Fruit fly (Drosophila melanogaster) whole organism, embryonic: ENCODE results near the gene CG34453.
A peak's percentile ranks its signal among the peaks of the same experiment; 100 is the strongest.

Experiments
- Adf1 ChIP-seq: fragments of 200-800 bp; sonication (Bioruptor generic); IDR thresholded peaks from 2 replicates; pipeline ENCODE4 v1.3.6; 2022; ENCODE audit warnings: missing biosample characterization, missing genetic modification characterization
- BEAF-32 ChIP-seq: fragments of 200-800 bp; sonication (Bioruptor generic); optimal IDR thresholded peaks from 3 replicates; lab custom pipeline; 2017; ENCODE audit warnings: missing biosample characterization, missing genetic modification characterization, mild to moderate bottlenecking, moderate library complexity, missing genetic modification reagents
- CG10321 ChIP-seq: fragments of 200-800 bp; sonication (Bioruptor generic); IDR thresholded peaks from 2 replicates; pipeline ENCODE4 v1.3.6; 2022; ENCODE audit warnings: missing biosample characterization, missing genetic modification characterization
- CG11504 ChIP-seq: fragments of 200-800 bp; sonication (Bioruptor generic); optimal IDR thresholded peaks from 3 replicates; lab custom pipeline; 2019; ENCODE audit warnings: missing biosample characterization, mild to moderate bottlenecking, missing genetic modification characterization, moderate library complexity
- CG11696 ChIP-seq: fragments of 200-800 bp; sonication (Bioruptor generic); IDR thresholded peaks from 2 replicates; pipeline ENCODE4 v1.3.6; 2022; ENCODE audit warnings: missing biosample characterization, missing genetic modification characterization
- CG12071 ChIP-seq: fragments of 200-800 bp; sonication (Bioruptor generic); optimal IDR thresholded peaks from 3 replicates; lab custom pipeline; 2018; ENCODE audit warnings: missing biosample characterization, mild to moderate bottlenecking, missing genetic modification characterization
- CG15011 ChIP-seq: fragments of 200-800 bp; sonication (Bioruptor generic); optimal IDR thresholded peaks from 3 replicates; lab custom pipeline; 2018; ENCODE audit warnings: missing biosample characterization, mild to moderate bottlenecking, missing genetic modification characterization
- CG15073 ChIP-seq: fragments of 200-800 bp; sonication (Bioruptor generic); optimal IDR thresholded peaks from 2 replicates; lab custom pipeline; 2016; ENCODE audit warnings: missing biosample characterization, missing genetic modification characterization
- CG1602 ChIP-seq: fragments of 200-800 bp; sonication (Bioruptor generic); optimal IDR thresholded peaks from 3 replicates; lab custom pipeline; 2016; ENCODE audit warnings: missing biosample characterization, missing genetic modification characterization
- CG16813 ChIP-seq: fragments of 200-800 bp; sonication (Bioruptor generic); IDR thresholded peaks from 3 replicates; pipeline ENCODE4 v1.3.6; 2022; ENCODE audit warnings: missing biosample characterization, missing genetic modification characterization; ENCODE audit not compliant: partially characterized antibody
- CG18011 ChIP-seq: fragments of 200-800 bp; sonication (Bioruptor generic); optimal IDR thresholded peaks from 2 replicates; lab custom pipeline; 2017; ENCODE audit warnings: missing biosample characterization, missing genetic modification characterization, mild to moderate bottlenecking, moderate library complexity, missing genotype
- CG18619 ChIP-seq: fragments of 200-800 bp; sonication (Bioruptor generic); optimal IDR thresholded peaks from 3 replicates; lab custom pipeline; 2017; ENCODE audit warnings: missing biosample characterization, mild to moderate bottlenecking, missing genetic modification characterization
- CG2889 ChIP-seq: fragments of 200-800 bp; sonication (Bioruptor generic); IDR thresholded peaks from 3 replicates; pipeline ENCODE4 v1.3.6; 2022; ENCODE audit warnings: missing biosample characterization, missing genetic modification characterization
- CG30020 ChIP-seq: fragments of 200-800 bp; optimal IDR thresholded peaks from 2 replicates; lab custom pipeline; 2019; ENCODE audit warnings: missing biosample characterization, mild to moderate bottlenecking, missing genetic modification characterization, moderate library complexity
- CG32767 ChIP-seq: fragments of 200-800 bp; sonication (Bioruptor generic); IDR thresholded peaks from 2 replicates; pipeline ENCODE4 v1.3.6; 2022; ENCODE audit warnings: missing biosample characterization, missing genetic modification characterization
- CG4820 ChIP-seq: fragments of 200-800 bp; sonication (Bioruptor generic); optimal IDR thresholded peaks from 3 replicates; lab custom pipeline; 2016; ENCODE audit warnings: missing biosample characterization, missing genetic modification characterization
- CG4854 ChIP-seq: fragments of 200-800 bp; sonication (Bioruptor generic); optimal IDR thresholded peaks from 2 replicates; lab custom pipeline; 2016; ENCODE audit warnings: missing biosample characterization, missing genetic modification characterization, inconsistent platforms
- CG6765 ChIP-seq: fragments of 200-800 bp; sonication (Bioruptor generic); optimal IDR thresholded peaks from 3 replicates; lab custom pipeline; 2017; ENCODE audit warnings: missing biosample characterization, mild to moderate bottlenecking, missing genetic modification characterization
- CG9437 ChIP-seq: fragments of 200-800 bp; sonication (Bioruptor generic); optimal IDR thresholded peaks from 2 replicates; lab custom pipeline; 2018; ENCODE audit warnings: missing biosample characterization, mild to moderate bottlenecking, missing genetic modification characterization
- CG9609 ChIP-seq: fragments of 200-800 bp; sonication (Bioruptor generic); optimal IDR thresholded peaks from 3 replicates; lab custom pipeline; 2016; ENCODE audit warnings: missing biosample characterization, missing genetic modification characterization
- CoRest ChIP-seq: fragments of 200-800 bp; sonication (Bioruptor generic); optimal IDR thresholded peaks from 3 replicates; lab custom pipeline; 2018; ENCODE audit warnings: missing biosample characterization, mild to moderate bottlenecking, missing genetic modification characterization, moderate library complexity
- Dip2 ChIP-seq: fragments of 200-800 bp; sonication (Bioruptor generic); IDR thresholded peaks from 2 replicates; pipeline ENCODE4 v1.3.6; 2022; ENCODE audit warnings: missing biosample characterization, missing genetic modification characterization
- Dip3 ChIP-seq: fragments of 200-800 bp; sonication (Bioruptor generic); optimal IDR thresholded peaks from 3 replicates; lab custom pipeline; 2016; ENCODE audit warnings: missing biosample characterization, missing genetic modification characterization
- Fer1 ChIP-seq: fragments of 200-800 bp; sonication (Bioruptor generic); optimal IDR thresholded peaks from 2 replicates; lab custom pipeline; 2017; ENCODE audit warnings: missing biosample characterization, mild to moderate bottlenecking, missing genetic modification characterization
- H15 ChIP-seq: fragments of 200-800 bp; sonication (Bioruptor generic); IDR thresholded peaks from 3 replicates; pipeline ENCODE4 v1.3.6; 2022; ENCODE audit warnings: missing biosample characterization, missing genetic modification characterization
- MESR4 ChIP-seq: fragments of 200-800 bp; sonication (Bioruptor generic); optimal IDR thresholded peaks from 2 replicates; lab custom pipeline; 2018; ENCODE audit warnings: missing biosample characterization, mild to moderate bottlenecking, missing genetic modification characterization, moderate library complexity
- NFAT ChIP-seq: fragments of 200-800 bp; sonication (Bioruptor generic); IDR thresholded peaks from 2 replicates; pipeline ENCODE4 v1.3.6; 2022; ENCODE audit warnings: missing biosample characterization, missing genetic modification characterization
- NfI ChIP-seq: fragments of 200-800 bp; sonication (Bioruptor generic); optimal IDR thresholded peaks from 3 replicates; lab custom pipeline; 2018; ENCODE audit warnings: missing biosample characterization, mild to moderate bottlenecking, missing genetic modification characterization, moderate library complexity
- Oli ChIP-seq: fragments of 200-800 bp; sonication (Bioruptor generic); optimal IDR thresholded peaks from 2 replicates; lab custom pipeline; 2018; ENCODE audit warnings: missing biosample characterization, mild to moderate bottlenecking, missing genetic modification characterization, moderate library complexity
- Optix ChIP-seq: fragments of 200-800 bp; sonication (Bioruptor generic); IDR thresholded peaks from 3 replicates; pipeline ENCODE4 v1.3.6; 2022; ENCODE audit warnings: missing biosample characterization, missing genetic modification characterization
- Pdp1 ChIP-seq, 2 experiments: fragments of 200-800 bp; sonication (Bioruptor generic); optimal IDR thresholded peaks; 3 replicates each; lab custom pipeline; 2016; ENCODE audit warnings: missing biosample characterization in 2 of 2, missing genetic modification characterization in 2 of 2, mild to moderate bottlenecking in 1 of 2, moderate library complexity in 1 of 2
- Ptx1 ChIP-seq: fragments of 200-800 bp; sonication (Bioruptor generic); IDR thresholded peaks from 2 replicates; pipeline ENCODE4 v1.3.6; 2022; ENCODE audit warnings: missing biosample characterization, missing genetic modification characterization
- Usf ChIP-seq: fragments of 200-800 bp; sonication (Bioruptor generic); optimal IDR thresholded peaks from 2 replicates; lab custom pipeline; 2017; ENCODE audit warnings: missing genotype, missing biosample characterization, missing genetic modification characterization
- YL-1 ChIP-seq: fragments of 200-800 bp; sonication (Bioruptor generic); optimal IDR thresholded peaks from 3 replicates; lab custom pipeline; 2017; ENCODE audit warnings: missing biosample characterization, mild to moderate bottlenecking, missing genetic modification characterization
- ase ChIP-seq: fragments of 200-800 bp; sonication (Bioruptor generic); IDR thresholded peaks from 3 replicates; pipeline ENCODE4 v1.3.6; 2022; ENCODE audit warnings: missing biosample characterization, missing genetic modification characterization
- bab2 ChIP-seq: fragments of 200-800 bp; sonication (Bioruptor generic); optimal IDR thresholded peaks from 2 replicates; lab custom pipeline; 2016; ENCODE audit warnings: missing biosample characterization, missing genetic modification characterization
- chif ChIP-seq, 2 experiments: fragments of 200-800 bp; sonication (Bioruptor generic); optimal IDR thresholded peaks; 3 replicates each; lab custom pipeline; 2016; ENCODE audit warnings: missing biosample characterization in 2 of 2, missing genetic modification characterization in 2 of 2
- chinmo ChIP-seq: fragments of 200-800 bp; sonication (Bioruptor generic); IDR thresholded peaks from 4 replicates; pipeline ENCODE4 v1.3.6; 2022; ENCODE audit warnings: missing biosample characterization, missing genetic modification characterization; ENCODE audit not compliant: partially characterized antibody
- crc ChIP-seq: fragments of 200-800 bp; sonication (Bioruptor generic); optimal IDR thresholded peaks from 2 replicates; lab custom pipeline; 2016; ENCODE audit warnings: missing biosample characterization, missing genetic modification characterization
- crol ChIP-seq: fragments of 200-800 bp; sonication (Bioruptor generic); IDR thresholded peaks from 2 replicates; pipeline ENCODE4 v1.3.6; 2022; ENCODE audit warnings: missing biosample characterization, missing genetic modification characterization
- dimm ChIP-seq: fragments of 200-800 bp; sonication (Bioruptor generic); IDR thresholded peaks from 2 replicates; pipeline ENCODE4 v1.3.6; 2022; ENCODE audit warnings: missing biosample characterization, missing genetic modification characterization
- eyg ChIP-seq: fragments of 200-800 bp; sonication (Bioruptor generic); optimal IDR thresholded peaks from 3 replicates; lab custom pipeline; 2016; ENCODE audit warnings: missing biosample characterization, missing genetic modification characterization
- fd3F ChIP-seq: fragments of 200-800 bp; sonication (Bioruptor generic); optimal IDR thresholded peaks from 2 replicates; lab custom pipeline; 2018; ENCODE audit warnings: missing biosample characterization, mild to moderate bottlenecking, missing genetic modification characterization, moderate library complexity
- fru ChIP-seq: fragments of >200 bp; optimal IDR thresholded peaks from 2 replicates; lab custom pipeline; 2017
- gce ChIP-seq: fragments of 200-800 bp; sonication (Bioruptor generic); IDR thresholded peaks from 3 replicates; pipeline ENCODE4 v1.3.6; 2022; ENCODE audit warnings: missing biosample characterization, missing genetic modification characterization
- pb ChIP-seq: fragments of 200-800 bp; sonication (Bioruptor generic); optimal IDR thresholded peaks from 3 replicates; lab custom pipeline; 2016; ENCODE audit warnings: missing biosample characterization, missing genetic modification characterization
- pfk ChIP-seq: fragments of 200-800 bp; sonication (Bioruptor generic); optimal IDR thresholded peaks from 2 replicates; lab custom pipeline; 2018; ENCODE audit warnings: missing biosample characterization, mild to moderate bottlenecking, missing genetic modification characterization, moderate library complexity
- ranshi ChIP-seq: fragments of 200-800 bp; sonication (Bioruptor generic); IDR thresholded peaks from 2 replicates; pipeline ENCODE4 v1.3.6; 2022; ENCODE audit warnings: missing biosample characterization, missing genetic modification characterization
- sqz ChIP-seq: fragments of 200-800 bp; sonication (Bioruptor generic); optimal IDR thresholded peaks from 3 replicates; lab custom pipeline; 2018; ENCODE audit warnings: missing biosample characterization, mild to moderate bottlenecking, missing genetic modification characterization
- stc ChIP-seq: fragments of 200-800 bp; sonication (Bioruptor generic); IDR thresholded peaks from 2 replicates; pipeline ENCODE4 v1.3.6; 2022; ENCODE audit warnings: missing biosample characterization, missing genetic modification characterization
- trem ChIP-seq: fragments of 200-800 bp; optimal IDR thresholded peaks from 3 replicates; lab custom pipeline; 2019; ENCODE audit warnings: missing biosample characterization, mild to moderate bottlenecking, missing genetic modification characterization, moderate library complexity
- wdn ChIP-seq: fragments of 200-800 bp; sonication (Bioruptor generic); IDR thresholded peaks from 2 replicates; pipeline ENCODE4 v1.3.6; 2022; ENCODE audit warnings: missing biosample characterization, missing genetic modification characterization

CG34453 gene

dm6 chr3L:211200-211599 lies 22.0 kb downstream of the CG34453 start, which contains the start of gene Prp4k (continued):
- TF ChIP-seq Usf (GFP tag; lab: Kevin White, UChicago) (no peak), CG15011 (no peak), BEAF-32 (GFP tag; lab: Kevin White, UChicago) (peak; percentile 11), crc (GFP tag; lab: Kevin White, UChicago) (no peak), CG11504 (no peak), trem (tag; lab: Kevin White, UChicago) (peak; percentile 41), wdn (GFP tag; lab: Robert Waterston, UW) (no peak), dimm (GFP tag; lab: Robert Waterston, UW) (no peak), CG32767 (GFP tag; lab: Robert Waterston, UW) (no peak), NfI (GFP tag; lab: Kevin White, UChicago) (no peak), MESR4 (GFP tag; lab: Kevin White, UChicago) (peak; percentile 97), Fer1 (peak; percentile 21), YL-1 (GFP tag; lab: Kevin White, UChicago) (peak; percentile 72), CG9437 (no peak), pfk (GFP tag; lab: Kevin White, UChicago) (no peak), CG9609 (GFP tag; lab: Kevin White, UChicago) (no peak), H15 (GFP tag; lab: Robert Waterston, UW) (no peak), chif (GFP tag; optimal IDR thresholded peaks at IDR 0.05; lab: Kevin White, UChicago) (no peak), CoRest (tag; lab: Kevin White, UChicago) (no peak), CG1602 (GFP tag; lab: Kevin White, UChicago) (no peak), CG16813 (GFP tag; lab: Robert Waterston, UW) (no peak), fru (no peak), Optix (GFP tag; lab: Robert Waterston, UW) (no peak), pb (GFP tag; lab: Kevin White, UChicago) (no peak), CG4820 (GFP tag; lab: Kevin White, UChicago) (no peak), bab2 (GFP tag; lab: Kevin White, UChicago) (no peak), Oli (tag; lab: Kevin White, UChicago) (no peak), eyg (GFP tag; lab: Kevin White, UChicago) (no peak), gce (GFP tag; lab: Robert Waterston, UW) (no peak), crol (GFP tag; lab: Robert Waterston, UW) (peak; percentile 42; the same call in 1 of the 2 replicates), CG18011 (GFP tag; lab: Kevin White, UChicago) (no peak), CG10321 (no peak), sqz (no peak), chinmo (GFP tag; lab: Robert Waterston, UW) (no peak), ase (GFP tag; lab: Robert Waterston, UW) (no peak), Adf1 (GFP tag; lab: Robert Waterston, UW) (no peak), Ptx1 (GFP tag; lab: Robert Waterston, UW) (no peak), Dip3 (GFP tag; lab: Kevin White, UChicago) (no peak), fd3F (GFP tag; lab: Kevin White, UChicago) (no peak), CG11696 (GFP tag; lab: Robert Waterston, UW) (no peak)

DNA sequence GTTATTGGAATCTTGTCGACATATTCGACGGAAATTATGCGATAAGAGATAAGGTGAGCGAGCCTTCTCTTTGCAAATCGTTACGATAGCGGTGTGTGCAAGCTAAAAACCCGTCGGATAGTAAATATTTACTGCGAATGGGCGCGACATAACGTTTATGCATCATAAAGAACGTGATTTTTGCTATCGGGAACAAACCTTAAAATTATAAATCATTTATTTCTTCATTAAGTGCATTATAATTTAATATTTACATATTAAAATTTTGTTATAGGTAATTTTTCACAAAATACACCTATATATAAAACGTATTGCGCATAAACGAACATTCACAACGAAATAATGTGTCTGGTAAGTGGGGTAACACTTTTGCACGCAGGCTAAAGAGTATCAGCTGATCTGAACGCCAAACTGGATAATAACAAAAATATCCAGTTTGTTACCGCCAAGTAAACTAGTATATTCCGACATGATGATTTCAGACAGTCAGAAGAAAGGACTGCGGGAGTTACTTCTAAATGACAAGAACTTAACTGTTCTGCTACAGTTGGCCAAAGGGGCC lies 27.3 kb downstream of the CG34453 start, which contains the start of the genes Gk1 and CG13876:
Gene Gk1 (minus strand): TSS at position 122 of the 562 bp plus-strand sequence.
Gene CG13876 (plus strand): TSS at position 412 of the 562 bp plus-strand sequence.
- TF ChIP-seq wdn (GFP tag; lab: Robert Waterston, UW) (peak; percentile 94), CG30020 (tag; lab: Kevin White, UChicago) (peak; percentile 85), CG15073 (GFP tag; lab: Kevin White, UChicago) (peak; percentile 19), CG4854 (peak; percentile 69), CG18619 (GFP tag; lab: Kevin White, UChicago) (peak; percentile 94), CG12071 (GFP tag; lab: Kevin White, UChicago) (peak; percentile 88), Dip2 (GFP tag; lab: Robert Waterston, UW) (no peak), stc (GFP tag; lab: Robert Waterston, UW) (peak; percentile 96), NFAT (GFP tag; lab: Robert Waterston, UW) (peak; percentile 79), ranshi (GFP tag; lab: Robert Waterston, UW) (peak; percentile 94), CG6765 (GFP tag; lab: Kevin White, UChicago) (peak; percentile 94), sqz (peak; percentile 94), CG2889 (GFP tag; lab: Robert Waterston, UW) (peak; percentile 69), Pdp1 (GFP tag; optimal IDR thresholded peaks at IDR 0.05; lab: Kevin White, UChicago) (peak; percentile 48 to 81)
